Worm (Caenorhabditis elegans) whole organism, L3 larva: ENCODE results near the gene F02E11.3.

ENCODE experiments used
- lin-39 ChIP-seq: fragments of 150-350 bp; optimal IDR thresholded peaks from 2 replicates; lab custom pipeline; 2018; ENCODE audit warnings: missing biosample characterization, missing genetic modification reagents, missing genetic modification characterization
- nhr-11 ChIP-seq: fragments of 150-350 bp; optimal IDR thresholded peaks from 2 replicates; lab custom pipeline; 2014; ENCODE audit warnings: missing biosample characterization, missing genetic modification characterization

DNA sequence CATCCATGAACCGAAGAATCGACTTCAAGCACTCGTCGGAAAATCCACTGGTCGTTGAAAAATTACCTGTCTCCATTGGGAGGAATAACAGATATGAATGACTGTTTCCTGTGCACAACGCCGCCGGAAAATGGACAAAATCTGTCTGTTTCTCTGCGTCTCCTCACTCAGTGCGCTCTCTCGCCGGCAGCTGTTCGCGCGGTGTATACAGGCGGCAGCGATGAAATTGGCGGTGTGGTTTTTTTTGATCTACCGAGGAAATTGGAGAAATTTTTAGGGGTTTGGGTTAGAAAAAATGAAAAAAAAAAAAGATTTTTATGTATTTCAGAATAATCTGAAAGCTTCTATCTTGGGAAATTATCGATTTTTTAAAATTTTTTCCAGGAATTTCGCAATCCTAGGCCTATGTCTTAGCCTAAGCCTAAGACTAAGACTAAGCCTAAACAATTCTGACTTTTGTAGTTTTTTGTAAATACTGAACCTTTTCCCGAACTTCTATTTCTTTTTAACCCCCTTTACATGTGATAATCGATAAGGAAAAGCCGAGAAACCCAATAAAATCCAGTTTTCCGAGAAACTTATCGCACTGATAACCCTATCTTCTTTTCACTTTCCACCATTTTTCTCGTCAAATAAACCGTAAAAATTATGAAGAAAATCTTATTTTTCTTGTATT is 26.6 kb downstream of the F02E11.3 start, which contains the start of the genes fbxc-50 and C17F4.2:
- TF ChIP-seq nhr-11 (tag; lab: Kevin White, UChicago) (no peak), lin-39 (tag; lab: Kevin White, UChicago) (no peak)
